Worm (Caenorhabditis elegans) whole organism, young adult: ENCODE data around the gene M01H9.4.

Source experiments
- B0035.1 ChIP-seq: sonication (generic microtip); optimal IDR thresholded peaks from 2 replicates; lab custom pipeline; 2016; ENCODE audit warnings: missing genetic modification characterization, mild to moderate bottlenecking, missing compliant biosample characterization, missing genotype, missing genetic modification reagents
- B0336.3 ChIP-seq: fragments of 200-800 bp; sonication (Bioruptor generic); IDR thresholded peaks from 2 replicates; pipeline ENCODE4 v1.3.6; 2022; ENCODE audit warnings: missing genetic modification characterization, missing compliant biosample characterization
- D2030.7 ChIP-seq: fragments of 200-800 bp; sonication (Bioruptor generic); IDR thresholded peaks from 2 replicates; pipeline ENCODE4 v1.3.6; 2022; ENCODE audit warnings: missing genetic modification reagents, missing genetic modification characterization, missing compliant biosample characterization
- F23B12.7 ChIP-seq: sonication (generic microtip); optimal IDR thresholded peaks from 2 replicates; lab custom pipeline; 2017; ENCODE audit warnings: missing genetic modification characterization, mild to moderate bottlenecking, missing compliant biosample characterization, antibody characterized with exemption, moderate library complexity; ENCODE audit not compliant: insufficient read depth
- F33H1.4 ChIP-seq: fragments of 200-800 bp; sonication (Bioruptor generic); IDR thresholded peaks from 2 replicates; pipeline ENCODE4 v1.3.6; 2022; ENCODE audit warnings: missing genetic modification reagents, missing genetic modification characterization, missing compliant biosample characterization
- F49E8.2 ChIP-seq: sonication (generic microtip); optimal IDR thresholded peaks from 3 replicates; lab custom pipeline; 2017; ENCODE audit warnings: missing genetic modification characterization, mild to moderate bottlenecking, missing compliant biosample characterization, antibody characterized with exemption, moderate library complexity; ENCODE audit not compliant: insufficient read depth
- F57A8.1 ChIP-seq: fragments of 200-800 bp; sonication (Bioruptor generic); optimal IDR thresholded peaks from 2 replicates; lab custom pipeline; 2018; ENCODE audit warnings: mild to moderate bottlenecking, missing genetic modification characterization, moderate library complexity, missing compliant biosample characterization
- T07F8.4 ChIP-seq: sonication (generic microtip); optimal IDR thresholded peaks from 2 replicates; lab custom pipeline; 2016; ENCODE audit warnings: mild to moderate bottlenecking, missing genetic modification characterization, moderate library complexity, missing compliant biosample characterization
- T26A5.8 ChIP-seq: sonication (generic microtip); optimal IDR thresholded peaks from 2 replicates; lab custom pipeline; 2016; ENCODE audit warnings: missing genetic modification characterization, missing compliant biosample characterization
- Y53F4B.3 ChIP-seq: fragments of 200-800 bp; sonication (Bioruptor generic); IDR thresholded peaks from 2 replicates; pipeline ENCODE4 v1.3.6; 2022; ENCODE audit warnings: missing genetic modification reagents, missing genetic modification characterization, missing compliant biosample characterization
- Y53G8AR.9 ChIP-seq: fragments of 200-800 bp; sonication (Bioruptor generic); conservative IDR thresholded peaks from 2 replicates; pipeline ENCODE4 v1.3.6; 2022; ENCODE audit warnings: missing genetic modification reagents, missing genetic modification characterization, missing compliant biosample characterization
- Y56A3A.18 ChIP-seq: fragments of 200-800 bp; sonication (Bioruptor generic); IDR thresholded peaks from 2 replicates; pipeline ENCODE4 v1.3.6; 2022; ENCODE audit warnings: missing genetic modification reagents, missing genetic modification characterization, missing compliant biosample characterization
- Y79H2A.3 ChIP-seq: fragments of 200-800 bp; sonication (Bioruptor generic); conservative IDR thresholded peaks from 2 replicates; pipeline ENCODE4 v1.3.6; 2022; ENCODE audit warnings: missing genetic modification reagents, missing genetic modification characterization, missing compliant biosample characterization
- aptf-2 ChIP-seq: fragments of 200-800 bp; sonication (Bioruptor generic); conservative IDR thresholded peaks from 2 replicates; pipeline ENCODE4 v1.3.6; 2022; ENCODE audit warnings: missing genetic modification reagents, missing genetic modification characterization, missing compliant biosample characterization
- attf-5 ChIP-seq: fragments of 200-800 bp; sonication (Bioruptor generic); optimal IDR thresholded peaks from 2 replicates; lab custom pipeline; 2018; ENCODE audit warnings: mild to moderate bottlenecking, missing genetic modification characterization, missing compliant biosample characterization
- ceh-27 ChIP-seq: fragments of 200-800 bp; sonication (Bioruptor generic); optimal IDR thresholded peaks from 2 replicates; lab custom pipeline; 2018; ENCODE audit warnings: mild to moderate bottlenecking, missing genetic modification characterization, moderate library complexity, missing compliant biosample characterization
- die-1 ChIP-seq: sonication (generic microtip); optimal IDR thresholded peaks from 2 replicates; lab custom pipeline; 2016; ENCODE audit warnings: missing genotype, mild to moderate bottlenecking, missing genetic modification characterization, missing compliant biosample characterization
- dpl-1 ChIP-seq: fragments of 150-350 bp; optimal IDR thresholded peaks from 2 replicates; lab custom pipeline; 2014; ENCODE audit warnings: missing biosample characterization, missing genetic modification reagents, missing genetic modification characterization
- egl-44 ChIP-seq: fragments of 200-800 bp; sonication (Bioruptor generic); IDR thresholded peaks from 2 replicates; pipeline ENCODE4 v1.3.6; 2022; ENCODE audit warnings: missing genetic modification reagents, missing genetic modification characterization, missing compliant biosample characterization
- fkh-3 ChIP-seq: sonication (generic microtip); optimal IDR thresholded peaks from 2 replicates; lab custom pipeline; 2016; ENCODE audit warnings: mild to moderate bottlenecking, missing genetic modification characterization, missing compliant biosample characterization
- gei-17 ChIP-seq: fragments of 200-800 bp; sonication (Bioruptor generic); optimal IDR thresholded peaks from 2 replicates; lab custom pipeline; 2018; ENCODE audit warnings: mild to moderate bottlenecking, missing genetic modification characterization, missing compliant biosample characterization
- hlh-26 ChIP-seq: fragments of 200-800 bp; sonication (Bioruptor generic); conservative IDR thresholded peaks from 2 replicates; pipeline ENCODE4 v1.3.6; 2022; ENCODE audit warnings: missing genetic modification reagents, missing genetic modification characterization, missing compliant biosample characterization
- hsf-1 ChIP-seq: fragments of 200-800 bp; sonication (Bioruptor generic); IDR thresholded peaks from 2 replicates; pipeline ENCODE4 v1.3.6; 2022; ENCODE audit warnings: missing genetic modification reagents, missing genetic modification characterization, missing compliant biosample characterization
- let-526 ChIP-seq: fragments of 200-800 bp; sonication (Bioruptor generic); IDR thresholded peaks from 2 replicates; pipeline ENCODE4 v1.3.6; 2022; ENCODE audit warnings: missing genetic modification reagents, missing genetic modification characterization, missing compliant biosample characterization
- let-607 ChIP-seq, 2 experiments: fragments of 200-800 bp in 1 of 2; sonication (Bioruptor generic) in 1 of 2; sonication (generic microtip) in 1 of 2; optimal IDR thresholded peaks; 2 replicates each; lab custom pipeline; 2016 to 2018; ENCODE audit warnings: mild to moderate bottlenecking in 2 of 2, missing compliant biosample characterization in 2 of 2, missing genetic modification characterization in 2 of 2, moderate library complexity in 2 of 2, missing genotype in 1 of 2
- lin-35 ChIP-seq, 3 experiments: fragments of 150-350 bp in 2 of 3; sonication (generic microtip) in 1 of 3; optimal IDR thresholded peaks; 2 replicates each; lab custom pipeline; 2014 to 2018; ENCODE audit warnings: missing biosample characterization in 3 of 3, missing genetic modification characterization in 3 of 3, missing genetic modification reagents in 3 of 3
- lin-40 ChIP-seq: sonication (generic microtip); optimal IDR thresholded peaks from 2 replicates; lab custom pipeline; 2016; ENCODE audit warnings: missing genetic modification characterization, mild to moderate bottlenecking, missing compliant biosample characterization, missing genotype, missing genetic modification reagents
- lsl-1 ChIP-seq: fragments of 200-800 bp; sonication (Bioruptor generic); optimal IDR thresholded peaks from 2 replicates; lab custom pipeline; 2018; ENCODE audit warnings: mild to moderate bottlenecking, missing genetic modification characterization, moderate library complexity, missing compliant biosample characterization
- lsy-27 ChIP-seq: sonication (generic microtip); optimal IDR thresholded peaks from 2 replicates; lab custom pipeline; 2017; ENCODE audit warnings: missing genetic modification characterization, mild to moderate bottlenecking, missing compliant biosample characterization, antibody characterized with exemption, missing genotype, borderline replicate concordance; ENCODE audit not compliant: insufficient read depth
- madf-3 ChIP-seq: fragments of 200-800 bp; sonication (Bioruptor generic); IDR thresholded peaks from 2 replicates; pipeline ENCODE4 v1.3.6; 2022; ENCODE audit warnings: missing genetic modification reagents, missing genetic modification characterization, missing compliant biosample characterization
- madf-8 ChIP-seq: fragments of 200-800 bp; sonication (Bioruptor generic); conservative IDR thresholded peaks from 2 replicates; pipeline ENCODE4 v1.3.6; 2022; ENCODE audit warnings: missing genetic modification reagents, missing genetic modification characterization, missing compliant biosample characterization
- mel-28 ChIP-seq: sonication (generic microtip); optimal IDR thresholded peaks from 2 replicates; lab custom pipeline; 2016; ENCODE audit warnings: borderline replicate concordance, mild to moderate bottlenecking, missing genetic modification characterization, missing compliant biosample characterization
- nhr-80 ChIP-seq: sonication (generic microtip); optimal IDR thresholded peaks from 2 replicates; lab custom pipeline; 2016; ENCODE audit warnings: missing genetic modification characterization, missing compliant biosample characterization
- pha-4 ChIP-seq: fragments of 150-350 bp; sonication (generic microtip); optimal IDR thresholded peaks from 2 replicates; lab custom pipeline; 2014; ENCODE audit warnings: missing biosample characterization, missing genetic modification reagents, missing genetic modification characterization
- rpc-1 ChIP-seq, 2 experiments: fragments of 150-350 bp in 1 of 2; sonication (generic microtip) in 1 of 2; optimal IDR thresholded peaks; 2 replicates each; lab custom pipeline; 2014 to 2018; ENCODE audit warnings: missing biosample characterization in 1 of 2, missing genetic modification characterization in 1 of 2, missing genetic modification reagents in 1 of 2, missing genotype in 1 of 2
- sea-2 ChIP-seq: fragments of 200-800 bp; sonication (Bioruptor generic); IDR thresholded peaks from 2 replicates; pipeline ENCODE4 v1.3.6; 2022; ENCODE audit warnings: missing genetic modification characterization, missing compliant biosample characterization
- snpc-3.4 ChIP-seq: sonication (generic microtip); optimal IDR thresholded peaks from 2 replicates; lab custom pipeline; 2017; ENCODE audit warnings: missing genetic modification characterization, mild to moderate bottlenecking, missing compliant biosample characterization, antibody characterized with exemption, moderate library complexity, missing genotype, missing genetic modification reagents
- tbx-9 ChIP-seq: sonication (generic microtip); optimal IDR thresholded peaks from 2 replicates; lab custom pipeline; 2016; ENCODE audit warnings: borderline replicate concordance, missing genetic modification characterization, inconsistent platforms, missing compliant biosample characterization
- tlf-1 ChIP-seq: fragments of 200-800 bp; sonication (Bioruptor generic); optimal IDR thresholded peaks from 2 replicates; lab custom pipeline; 2018; ENCODE audit warnings: mild to moderate bottlenecking, missing genetic modification characterization, missing compliant biosample characterization
- unc-62 ChIP-seq: fragments of 150-350 bp; optimal IDR thresholded peaks from 2 replicates; lab custom pipeline; 2014; ENCODE audit warnings: missing biosample characterization, missing genetic modification reagents, missing genetic modification characterization
- zfh-2 ChIP-seq: fragments of 200-800 bp; sonication (Bioruptor generic); conservative IDR thresholded peaks from 2 replicates; pipeline ENCODE4 v1.3.6; 2022; ENCODE audit warnings: missing genetic modification reagents, missing genetic modification characterization, missing compliant biosample characterization
- zim-3 ChIP-seq: sonication (generic microtip); optimal IDR thresholded peaks from 2 replicates; lab custom pipeline; 2017; ENCODE audit warnings: mild to moderate bottlenecking, missing genetic modification characterization, moderate library complexity, missing compliant biosample characterization
- ztf-25 ChIP-seq: fragments of 200-800 bp; sonication (Bioruptor generic); IDR thresholded peaks from 2 replicates; pipeline ENCODE4 v1.3.6; 2022; ENCODE audit warnings: missing genetic modification reagents, missing genetic modification characterization, missing compliant biosample characterization
- ztf-28 ChIP-seq: fragments of 200-800 bp; sonication (Bioruptor generic); IDR thresholded peaks from 2 replicates; pipeline ENCODE4 v1.3.6; 2022; ENCODE audit warnings: missing genetic modification reagents, missing genetic modification characterization, missing compliant biosample characterization
- ztf-3 ChIP-seq: fragments of 200-800 bp; sonication (Bioruptor generic); optimal IDR thresholded peaks from 2 replicates; lab custom pipeline; 2018; ENCODE audit warnings: mild to moderate bottlenecking, missing genetic modification characterization, missing compliant biosample characterization

Gene M01H9.4

ce11 chrIV:4445711-4446290, 36.9 kb downstream of the M01H9.4 start, which contains the start of the genes wapl-1 and htz-1 (continued):
- TF ChIP-seq zfh-2 (GFP tag; lab: Robert Waterston, UW) (peak; percentile 64; the same call in 1 of the 2 replicates), let-607 (tag; optimal IDR thresholded peaks at IDR 0.05; lab: Kevin White, UChicago) (peak; percentile 36 to 56), ztf-3 (GFP tag; lab: Kevin White, UChicago) (no peak), F57A8.1 (GFP tag; lab: Kevin White, UChicago) (no peak), T07F8.4 (tag; lab: Kevin White, UChicago) (no peak), die-1 (tag; lab: Kevin White, UChicago) (no peak), B0336.3 (GFP tag; lab: Robert Waterston, UW) (peak; percentile 88), B0035.1 (tag; lab: Kevin White, UChicago) (no peak), T26A5.8 (tag; lab: Kevin White, UChicago) (no peak), tlf-1 (GFP tag; lab: Kevin White, UChicago) (peak; percentile 96), aptf-2 (no peak), lin-35 (GFP tag; optimal IDR thresholded peaks at IDR 0.05; lab: Kevin White, UChicago) (peak; percentile 54 to 94 (median 76)), egl-44 (GFP tag; lab: Robert Waterston, UW) (no peak), attf-5 (GFP tag; lab: Kevin White, UChicago) (peak; percentile 94), lsy-27 (tag; lab: Kevin White, UChicago) (peak; percentile 63), hsf-1 (peak; percentile 85), mel-28 (tag; lab: Kevin White, UChicago) (no peak), Y53F4B.3 (no peak), pha-4 (tag; lab: Kevin White, UChicago) (peak; percentile 88), lin-40 (tag; lab: Kevin White, UChicago) (peak; percentile 93), Y79H2A.3 (GFP tag; lab: Robert Waterston, UW) (peak; percentile 70; the same call in 1 of the 2 replicates), ceh-27 (GFP tag; lab: Kevin White, UChicago) (peak; percentile 94), hlh-26 (no peak), tbx-9 (tag; lab: Kevin White, UChicago) (no peak), let-526 (GFP tag; lab: Robert Waterston, UW) (peak; percentile 20; the same call in 1 of the 2 replicates), D2030.7 (GFP tag; lab: Robert Waterston, UW) (peak; percentile 94), lsl-1 (peak; percentile 96), Y53G8AR.9 (GFP tag; lab: Robert Waterston, UW) (peak; percentile 88), rpc-1 (optimal IDR thresholded peaks at IDR 0.05; lab: Kevin White, UChicago) (no peak), rpc-1 (tag; optimal IDR thresholded peaks at IDR 0.05; lab: Kevin White, UChicago) (no peak), ztf-25 (GFP tag; lab: Robert Waterston, UW) (peak; percentile 66; the same call in 1 of the 2 replicates), sea-2 (GFP tag; lab: Robert Waterston, UW) (no peak), snpc-3.4 (tag; lab: Kevin White, UChicago) (peak; percentile 90), nhr-80 (tag; lab: Kevin White, UChicago) (peak; percentile 67)

- TF ChIP-seq madf-3 (GFP tag; lab: Robert Waterston, UW), result no peak
- no peak for TF ChIP-seq gei-17 (GFP tag; lab: Kevin White, UChicago)
- TF ChIP-seq F49E8.2 (tag; lab: Kevin White, UChicago), result no peak
- no peak for TF ChIP-seq let-526 (GFP tag; lab: Robert Waterston, UW)
- TF ChIP-seq ztf-28 (GFP tag; lab: Robert Waterston, UW), result no peak
- no peak for TF ChIP-seq zim-3 (tag; lab: Kevin White, UChicago)
- no peak for TF ChIP-seq fkh-3
- TF ChIP-seq dpl-1, result no peak
- TF ChIP-seq unc-62 (GFP tag; lab: Kevin White, UChicago), result no peak
- TF ChIP-seq F33H1.4 (GFP tag; lab: Robert Waterston, UW), result no peak
- no peak for TF ChIP-seq Y56A3A.18 (GFP tag; lab: Robert Waterston, UW)
- no peak for TF ChIP-seq pha-4 (tag; lab: Kevin White, UChicago)
- TF ChIP-seq F23B12.7 (tag; lab: Kevin White, UChicago), result no peak
- no peak for TF ChIP-seq madf-8 (GFP tag; lab: Robert Waterston, UW)
- no peak for TF ChIP-seq egl-44 (GFP tag; lab: Robert Waterston, UW)
These were observed 41.6 kb downstream of the M01H9.4 start, which contains the start of gene fbxb-75 for ce11 chrIV:4441077-4441476. Gene fbxb-75, minus strand, starts transcription at chrIV:4441177.
